Fruit fly (Drosophila melanogaster) whole organism, embryonic: Measurements from ENCODE around the gene CG17362.

ENCODE experiments used
- B-H2 ChIP-seq: fragments of 200-800 bp; sonication (Bioruptor generic); optimal IDR thresholded peaks from 2 replicates; lab custom pipeline; 2018; ENCODE audit warnings: missing biosample characterization, mild to moderate bottlenecking, missing genetic modification characterization
- Bdp1 ChIP-seq: fragments of 200-800 bp; sonication (Bioruptor generic); optimal IDR thresholded peaks from 3 replicates; lab custom pipeline; 2016; ENCODE audit warnings: missing biosample characterization, missing genetic modification characterization
- CG11085 ChIP-seq: fragments of 200-800 bp; sonication (Bioruptor generic); IDR thresholded peaks from 2 replicates; pipeline ENCODE4 v1.3.6; 2022; ENCODE audit warnings: missing biosample characterization, missing genetic modification characterization
- CG11504 ChIP-seq: fragments of 200-800 bp; sonication (Bioruptor generic); optimal IDR thresholded peaks from 3 replicates; lab custom pipeline; 2019; ENCODE audit warnings: missing biosample characterization, mild to moderate bottlenecking, missing genetic modification characterization, moderate library complexity
- CG1233 ChIP-seq: fragments of 200-800 bp; sonication (Bioruptor generic); optimal IDR thresholded peaks from 4 replicates; lab custom pipeline; 2018; ENCODE audit warnings: missing biosample characterization, mild to moderate bottlenecking, missing genetic modification characterization
- CG12659 ChIP-seq: fragments of 200-800 bp; sonication (Bioruptor generic); optimal IDR thresholded peaks from 3 replicates; lab custom pipeline; 2017; ENCODE audit warnings: mild to moderate bottlenecking, missing biosample characterization, missing genetic modification reagents, missing genetic modification characterization
- CG13296 ChIP-seq: fragments of 200-800 bp; sonication (Bioruptor generic); optimal IDR thresholded peaks from 3 replicates; lab custom pipeline; 2018; ENCODE audit warnings: missing biosample characterization, mild to moderate bottlenecking, missing genetic modification characterization
- CG15696 ChIP-seq: fragments of 200-800 bp; sonication (Bioruptor generic); optimal IDR thresholded peaks from 2 replicates; lab custom pipeline; 2019; ENCODE audit warnings: missing biosample characterization, mild to moderate bottlenecking, missing genetic modification characterization, moderate library complexity
- CG16863 ChIP-seq: fragments of 200-800 bp; sonication (Bioruptor generic); optimal IDR thresholded peaks from 3 replicates; lab custom pipeline; 2016; ENCODE audit warnings: missing biosample characterization, missing genetic modification characterization
- CG18262 ChIP-seq: fragments of 200-800 bp; optimal IDR thresholded peaks from 3 replicates; lab custom pipeline; 2019; ENCODE audit warnings: missing biosample characterization, mild to moderate bottlenecking, missing genetic modification characterization, moderate library complexity
- CG2875 ChIP-seq: fragments of 200-800 bp; sonication (Bioruptor generic); optimal IDR thresholded peaks from 2 replicates; lab custom pipeline; 2017; ENCODE audit warnings: missing biosample characterization, mild to moderate bottlenecking, missing genetic modification characterization, missing genetic modification reagents
- CG31441 ChIP-seq: fragments of 200-800 bp; sonication (Bioruptor generic); IDR thresholded peaks from 2 replicates; pipeline ENCODE4 v1.3.6; 2022; ENCODE audit warnings: missing biosample characterization, missing genetic modification characterization
- CG32772 ChIP-seq: fragments of 200-800 bp; sonication (Bioruptor generic); IDR thresholded peaks from 2 replicates; pipeline ENCODE4 v1.3.6; 2022; ENCODE audit warnings: missing biosample characterization, missing genetic modification characterization
- CG43689 ChIP-seq: fragments of 200-800 bp; sonication (Bioruptor generic); IDR thresholded peaks from 2 replicates; pipeline ENCODE4 v1.3.6; 2022; ENCODE audit warnings: missing biosample characterization, missing genetic modification characterization
- CG4424 ChIP-seq: fragments of 200-800 bp; sonication (Bioruptor generic); optimal IDR thresholded peaks from 3 replicates; lab custom pipeline; 2016; ENCODE audit warnings: missing biosample characterization, missing genetic modification characterization
- CG4617 ChIP-seq: fragments of 200-800 bp; sonication (Bioruptor generic); optimal IDR thresholded peaks from 3 replicates; lab custom pipeline; 2016; ENCODE audit warnings: missing biosample characterization, missing genetic modification characterization, borderline replicate concordance
- CG4854 ChIP-seq: fragments of 200-800 bp; sonication (Bioruptor generic); optimal IDR thresholded peaks from 2 replicates; lab custom pipeline; 2016; ENCODE audit warnings: missing biosample characterization, missing genetic modification characterization, inconsistent platforms
- CG5180 ChIP-seq: fragments of 200-800 bp; sonication (Bioruptor generic); optimal IDR thresholded peaks from 3 replicates; lab custom pipeline; 2017; ENCODE audit warnings: missing biosample characterization, missing genetic modification characterization, mild to moderate bottlenecking, moderate library complexity, missing genetic modification reagents
- CG7987 ChIP-seq: fragments of 200-800 bp; sonication (Bioruptor generic); optimal IDR thresholded peaks from 2 replicates; lab custom pipeline; 2018; ENCODE audit warnings: missing biosample characterization, mild to moderate bottlenecking, missing genetic modification characterization, moderate library complexity
- CG8944 ChIP-seq: fragments of 200-800 bp; sonication (Bioruptor generic); optimal IDR thresholded peaks from 3 replicates; lab custom pipeline; 2016; ENCODE audit warnings: missing biosample characterization, missing genetic modification characterization
- CG9609 ChIP-seq: fragments of 200-800 bp; sonication (Bioruptor generic); optimal IDR thresholded peaks from 3 replicates; lab custom pipeline; 2016; ENCODE audit warnings: missing biosample characterization, missing genetic modification characterization
- CG9727 ChIP-seq: fragments of 200-800 bp; sonication (Bioruptor generic); optimal IDR thresholded peaks from 3 replicates; lab custom pipeline; 2017; ENCODE audit warnings: missing biosample characterization, mild to moderate bottlenecking, missing genetic modification characterization
- D ChIP-seq, 2 experiments: fragments of 200-800 bp in 1 of 2; fragments of >200 bp in 1 of 2; sonication (Bioruptor generic) in 1 of 2; optimal IDR thresholded peaks; 2 replicates in 1 of 2; 3 replicates in 1 of 2; lab custom pipeline; 2017; ENCODE audit warnings: mild to moderate bottlenecking in 1 of 2, missing biosample characterization in 1 of 2, missing genetic modification characterization in 1 of 2, missing genetic modification reagents in 1 of 2
- Dp ChIP-seq: fragments of 200-800 bp; sonication (Bioruptor generic); optimal IDR thresholded peaks from 2 replicates; lab custom pipeline; 2018; ENCODE audit warnings: missing biosample characterization, mild to moderate bottlenecking, missing genetic modification characterization, moderate library complexity
- Ets97D ChIP-seq: fragments of 200-800 bp; sonication (Bioruptor generic); optimal IDR thresholded peaks from 3 replicates; lab custom pipeline; 2016; ENCODE audit warnings: missing biosample characterization, missing genetic modification characterization
- HLHmδ ChIP-seq: fragments of 200-800 bp; sonication (Bioruptor generic); optimal IDR thresholded peaks from 2 replicates; lab custom pipeline; 2018; ENCODE audit warnings: missing biosample characterization, mild to moderate bottlenecking, missing genetic modification characterization, moderate library complexity
- Opbp ChIP-seq: fragments of 200-800 bp; sonication (Bioruptor generic); IDR thresholded peaks from 3 replicates; pipeline ENCODE4 v1.3.6; 2022; ENCODE audit warnings: missing biosample characterization, missing genetic modification characterization; ENCODE audit not compliant: partially characterized antibody
- Pdp1 ChIP-seq, 2 experiments: fragments of 200-800 bp; sonication (Bioruptor generic); optimal IDR thresholded peaks; 3 replicates each; lab custom pipeline; 2016; ENCODE audit warnings: missing biosample characterization in 2 of 2, missing genetic modification characterization in 2 of 2, mild to moderate bottlenecking in 1 of 2, moderate library complexity in 1 of 2
- Poxn ChIP-seq: fragments of 200-800 bp; sonication (Bioruptor generic); IDR thresholded peaks from 2 replicates; pipeline ENCODE4 v1.3.6; 2022; ENCODE audit warnings: missing biosample characterization, missing genetic modification characterization
- Sry-β ChIP-seq: fragments of 200-800 bp; sonication (Bioruptor generic); optimal IDR thresholded peaks from 2 replicates; lab custom pipeline; 2018; ENCODE audit warnings: missing biosample characterization, mild to moderate bottlenecking, missing genetic modification characterization, moderate library complexity
- Stat92E ChIP-seq, 3 experiments: fragments of >200 bp in 2 of 3; fragments of 200-800 bp in 1 of 3; sonication (Bioruptor generic) in 1 of 3; optimal IDR thresholded peaks; 2 replicates each; lab custom pipeline; 2017 to 2019; ENCODE audit warnings: missing biosample characterization in 3 of 3, missing genetic modification characterization in 3 of 3, mild to moderate bottlenecking in 1 of 3, moderate library complexity in 1 of 3
- al ChIP-seq: fragments of 200-800 bp; sonication (Bioruptor generic); IDR thresholded peaks from 2 replicates; pipeline ENCODE4 v1.3.6; 2022; ENCODE audit warnings: missing biosample characterization, missing genetic modification characterization
- cad ChIP-seq: fragments of >200 bp; optimal IDR thresholded peaks from 2 replicates; lab custom pipeline; 2017; ENCODE audit warnings: missing biosample characterization, missing genetic modification characterization
- chinmo ChIP-seq: fragments of 200-800 bp; sonication (Bioruptor generic); IDR thresholded peaks from 4 replicates; pipeline ENCODE4 v1.3.6; 2022; ENCODE audit warnings: missing biosample characterization, missing genetic modification characterization; ENCODE audit not compliant: partially characterized antibody
- croc ChIP-seq: fragments of 200-800 bp; sonication (Bioruptor generic); conservative IDR thresholded peaks from 3 replicates; pipeline ENCODE4 v1.3.6; 2022; ENCODE audit warnings: missing biosample characterization, missing genetic modification characterization
- hkb ChIP-seq, 2 experiments: fragments of 200-800 bp in 1 of 2; fragments of >200 bp in 1 of 2; sonication (Bioruptor generic) in 1 of 2; IDR thresholded peaks in 1 of 2; optimal IDR thresholded peaks in 1 of 2; 2 replicates each; pipeline versions ENCODE4 v1.3.6 to Lab custom; 2017 to 2022; ENCODE audit warnings: missing biosample characterization in 1 of 2, missing genetic modification characterization in 1 of 2
- jing ChIP-seq: fragments of 200-800 bp; sonication (Bioruptor generic); optimal IDR thresholded peaks from 2 replicates; lab custom pipeline; 2018; ENCODE audit warnings: missing biosample characterization, mild to moderate bottlenecking, missing genetic modification characterization
- ken ChIP-seq: fragments of 200-800 bp; sonication (Bioruptor generic); IDR thresholded peaks from 3 replicates; pipeline ENCODE4 v1.3.6; 2022; ENCODE audit warnings: missing biosample characterization, missing genetic modification characterization
- phol ChIP-seq: fragments of 200-800 bp; sonication (Bioruptor generic); optimal IDR thresholded peaks from 3 replicates; lab custom pipeline; 2018; ENCODE audit warnings: missing biosample characterization, mild to moderate bottlenecking, missing genetic modification characterization, moderate library complexity
- ranshi ChIP-seq: fragments of 200-800 bp; sonication (Bioruptor generic); IDR thresholded peaks from 2 replicates; pipeline ENCODE4 v1.3.6; 2022; ENCODE audit warnings: missing biosample characterization, missing genetic modification characterization
- stc ChIP-seq: fragments of 200-800 bp; sonication (Bioruptor generic); IDR thresholded peaks from 2 replicates; pipeline ENCODE4 v1.3.6; 2022; ENCODE audit warnings: missing biosample characterization, missing genetic modification characterization
- tin ChIP-seq: fragments of 200-800 bp; sonication (Bioruptor generic); optimal IDR thresholded peaks from 3 replicates; lab custom pipeline; 2016; ENCODE audit warnings: missing biosample characterization, missing genetic modification characterization
- toy ChIP-seq: fragments of 200-800 bp; sonication (Bioruptor generic); IDR thresholded peaks from 2 replicates; pipeline ENCODE4 v1.3.6; 2022; ENCODE audit warnings: missing biosample characterization, missing genetic modification characterization

CG17362 gene

DNA sequence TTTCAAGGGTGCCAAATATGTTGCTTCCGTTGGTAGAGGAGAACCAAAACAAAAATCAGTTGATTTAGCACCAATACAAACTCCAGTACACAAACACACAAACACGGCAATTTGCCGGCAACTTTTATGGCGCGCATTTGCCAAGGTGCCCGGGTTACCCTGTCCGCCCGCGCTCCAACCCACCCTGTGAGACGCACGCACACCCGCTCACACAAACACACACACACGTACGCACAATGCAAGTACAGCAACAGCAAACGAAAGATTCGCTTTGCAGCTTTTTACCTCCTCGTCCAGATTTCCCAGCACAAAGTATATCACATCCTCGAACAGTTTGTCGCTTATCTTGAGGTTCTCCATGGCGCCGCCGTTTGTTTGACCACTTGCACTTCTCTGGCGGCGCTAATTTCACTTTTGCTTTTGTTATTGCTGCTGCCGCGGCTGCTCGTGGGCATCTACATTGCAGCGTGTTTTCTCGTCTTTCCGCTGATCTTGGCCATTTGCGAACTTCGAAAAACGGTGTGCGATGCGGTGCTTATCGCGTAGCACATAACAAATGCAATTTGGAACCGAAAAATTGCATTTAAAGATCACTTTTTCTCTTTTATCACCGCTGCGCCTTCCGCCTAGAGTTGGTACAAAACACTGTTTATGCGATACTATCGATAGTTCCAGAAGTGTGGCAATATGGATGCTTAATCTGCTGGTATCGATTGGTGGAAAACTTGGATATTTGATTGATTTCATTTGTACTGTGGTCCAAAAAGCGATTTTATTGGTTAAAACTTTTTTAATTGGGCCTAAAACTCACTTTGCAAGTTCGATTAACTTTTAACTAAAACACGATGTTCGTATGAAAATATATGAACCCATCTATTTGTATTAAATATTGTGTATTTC, 42.3 kb downstream of the CG17362 start, which contains the start of gene Ptip (continued):
- TF ChIP-seq stc (GFP tag; lab: Robert Waterston, UW) (no peak; the same call in 1 of the 2 replicates), chinmo (GFP tag; lab: Robert Waterston, UW) (peak; percentile 91), CG8944 (GFP tag; lab: Kevin White, UChicago) (no peak), HLHmδ (GFP tag; lab: Kevin White, UChicago) (peak; percentile 97), croc (GFP tag; lab: Robert Waterston, UW) (no peak), Ets97D (GFP tag; lab: Kevin White, UChicago) (peak; percentile 75), ken (peak; percentile 56; the same call in 2 of the 3 replicates), al (no peak)

DNA sequence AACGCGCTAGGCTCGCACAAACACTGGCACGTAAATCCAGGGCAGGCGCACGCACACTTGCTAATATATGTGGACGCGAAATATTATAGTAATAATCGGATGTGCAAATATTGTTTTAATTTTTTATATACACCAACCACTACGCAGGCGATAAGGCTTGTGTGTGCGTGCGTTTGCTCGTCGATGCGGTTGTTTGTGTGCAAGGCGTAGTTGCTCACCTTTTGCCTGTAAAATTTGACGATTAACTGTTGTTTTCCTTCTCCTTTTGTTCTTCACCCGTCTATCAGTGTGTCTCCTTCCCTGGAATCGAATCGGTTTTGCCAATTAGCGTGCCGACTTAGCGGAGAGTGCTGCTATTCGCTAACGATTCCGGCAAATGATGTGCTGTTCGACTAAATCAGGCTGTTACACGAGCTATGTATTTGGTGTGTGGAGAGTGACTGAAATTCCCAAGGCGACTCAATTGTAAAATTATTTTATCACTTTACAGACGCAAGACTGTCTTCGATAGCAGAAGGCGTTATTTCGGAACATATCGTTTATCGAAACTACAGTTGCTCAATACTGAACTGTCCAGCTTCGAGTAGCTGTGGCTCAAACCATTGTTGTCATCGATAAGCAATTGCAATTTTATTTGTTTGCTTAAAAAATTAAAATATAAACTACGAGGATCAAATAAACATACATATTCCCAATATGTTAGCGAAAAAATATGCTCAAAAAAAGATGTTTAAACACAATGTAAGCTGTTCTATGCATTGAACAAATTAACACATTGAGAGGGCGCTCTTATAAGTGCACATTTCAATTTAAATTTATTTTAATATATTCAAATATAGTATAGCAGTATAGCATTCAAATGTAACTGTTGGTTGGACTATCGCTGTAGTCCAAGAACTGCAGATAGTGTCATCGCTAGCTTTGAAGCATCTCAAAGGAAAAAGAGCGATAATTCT, 45.0 kb downstream of the CG17362 start, which contains the start of the genes CG6650 and endos:
CG6650 (plus strand) TSS at position 280 of the 956 bp plus-strand sequence.
endos (minus strand) TSS at position 536 of the 956 bp plus-strand sequence.
- peak; percentile 69 for TF ChIP-seq CG13296 (GFP tag; lab: Kevin White, UChicago)
- TF ChIP-seq CG2875, result no peak
- no peak for TF ChIP-seq CG32772
- no peak for TF ChIP-seq cad (GFP tag; lab: Kevin White, UChicago)
- TF ChIP-seq D (optimal IDR thresholded peaks at IDR 0.05; lab: Kevin White, UChicago), result no peak
- no peak for TF ChIP-seq D (GFP tag; optimal IDR thresholded peaks at IDR 0.05; lab: Kevin White, UChicago)
- peak; percentile 69 for TF ChIP-seq B-H2 (GFP tag; lab: Kevin White, UChicago)
- TF ChIP-seq CG4424 (GFP tag; lab: Kevin White, UChicago), result peak; percentile 33
- peak; percentile 16 for TF ChIP-seq CG1233 (GFP tag; lab: Kevin White, UChicago)
- TF ChIP-seq toy (GFP tag; lab: Robert Waterston, UW), result no peak
- no peak for TF ChIP-seq CG11085
- TF ChIP-seq CG11504 (tag; lab: Kevin White, UChicago), result no peak
- peak; percentile 49 for TF ChIP-seq CG12659
- peak; percentile 37 for TF ChIP-seq tin (GFP tag; lab: Kevin White, UChicago)
- TF ChIP-seq CG31441 (GFP tag; lab: Robert Waterston, UW), result peak; percentile 55; the same call in 1 of the 2 replicates
- TF ChIP-seq CG18262 (tag; lab: Kevin White, UChicago), result peak; percentile 56
- peak; percentile 74 for TF ChIP-seq Opbp (GFP tag; lab: Robert Waterston, UW)
- no peak for TF ChIP-seq Poxn (GFP tag; lab: Robert Waterston, UW)
- TF ChIP-seq hkb (optimal IDR thresholded peaks at IDR 0.05; lab: Kevin White, UChicago), result no peak
- TF ChIP-seq hkb (GFP tag; IDR thresholded peaks at IDR 0.05; lab: Robert Waterston, UW), result no peak; the same call in 1 of the 2 replicates
- TF ChIP-seq CG9609 (GFP tag; lab: Kevin White, UChicago), result no peak
- TF ChIP-seq CG4617 (GFP tag; lab: Kevin White, UChicago), result peak; percentile 62
- TF ChIP-seq CG4854 (GFP tag; lab: Kevin White, UChicago), result no peak
- no peak for TF ChIP-seq Bdp1 (GFP tag; lab: Kevin White, UChicago)
- peak in 1 of 3 experiments; percentile 2 for TF ChIP-seq Stat92E (GFP tag; optimal IDR thresholded peaks at IDR 0.05; lab: Kevin White, UChicago)
- no peak for TF ChIP-seq CG43689 (GFP tag; lab: Robert Waterston, UW)
- peak; percentile 43 for TF ChIP-seq CG9727
- no peak for TF ChIP-seq ranshi (GFP tag; lab: Robert Waterston, UW)
- no peak for TF ChIP-seq CG5180 (GFP tag; lab: Kevin White, UChicago)
- TF ChIP-seq CG7987 (GFP tag; lab: Kevin White, UChicago), result no peak
- TF ChIP-seq phol, result peak; percentile 64
- TF ChIP-seq CG16863 (GFP tag; lab: Kevin White, UChicago), result no peak
- peak; percentile 48 for TF ChIP-seq CG15696 (tag; lab: Kevin White, UChicago)
- TF ChIP-seq Pdp1 (GFP tag; optimal IDR thresholded peaks at IDR 0.05; lab: Kevin White, UChicago), result peak in 1 of 2 experiments; percentile 49
- TF ChIP-seq jing (GFP tag; lab: Kevin White, UChicago), result no peak
- TF ChIP-seq Dp (GFP tag; lab: Kevin White, UChicago), result peak; percentile 50
- peak; percentile 3 for TF ChIP-seq Sry-β
